Fruit fly (Drosophila melanogaster) whole organism, pupa: ENCODE data around the gene CG33263.

ENCODE experiments used
- CG13204 ChIP-seq: fragments of 200-800 bp; sonication (Bioruptor generic); optimal IDR thresholded peaks from 2 replicates; lab custom pipeline; 2018; ENCODE audit warnings: missing biosample characterization, mild to moderate bottlenecking, missing genetic modification characterization, moderate library complexity
- CG14655 ChIP-seq: fragments of 200-800 bp; sonication (Bioruptor generic); optimal IDR thresholded peaks from 3 replicates; lab custom pipeline; 2017; ENCODE audit warnings: mild to moderate bottlenecking, missing biosample characterization, missing genetic modification reagents, missing genetic modification characterization
- CG17806 ChIP-seq: fragments of 200-800 bp; sonication (Bioruptor generic); optimal IDR thresholded peaks from 2 replicates; lab custom pipeline; 2018; ENCODE audit warnings: missing biosample characterization, mild to moderate bottlenecking, missing genetic modification characterization, moderate library complexity
- CG34367 ChIP-seq: fragments of 200-800 bp; sonication (Bioruptor generic); optimal IDR thresholded peaks from 2 replicates; lab custom pipeline; 2018; ENCODE audit warnings: missing biosample characterization, mild to moderate bottlenecking, missing genetic modification characterization
- CG9948 ChIP-seq: fragments of 200-800 bp; sonication (Bioruptor generic); optimal IDR thresholded peaks from 2 replicates; lab custom pipeline; 2018; ENCODE audit warnings: missing biosample characterization, mild to moderate bottlenecking, missing genetic modification characterization, moderate library complexity
- EcR ChIP-seq: fragments of 200-800 bp; sonication (Bioruptor generic); optimal IDR thresholded peaks from 3 replicates; lab custom pipeline; 2019; ENCODE audit warnings: missing biosample characterization, missing genetic modification characterization, mild to moderate bottlenecking, moderate library complexity, missing genetic modification reagents
- Snoo ChIP-seq: fragments of 200-800 bp; sonication (Bioruptor generic); optimal IDR thresholded peaks from 3 replicates; lab custom pipeline; 2017; ENCODE audit warnings: missing biosample characterization, mild to moderate bottlenecking, missing genetic modification characterization, inconsistent platforms

DNA sequence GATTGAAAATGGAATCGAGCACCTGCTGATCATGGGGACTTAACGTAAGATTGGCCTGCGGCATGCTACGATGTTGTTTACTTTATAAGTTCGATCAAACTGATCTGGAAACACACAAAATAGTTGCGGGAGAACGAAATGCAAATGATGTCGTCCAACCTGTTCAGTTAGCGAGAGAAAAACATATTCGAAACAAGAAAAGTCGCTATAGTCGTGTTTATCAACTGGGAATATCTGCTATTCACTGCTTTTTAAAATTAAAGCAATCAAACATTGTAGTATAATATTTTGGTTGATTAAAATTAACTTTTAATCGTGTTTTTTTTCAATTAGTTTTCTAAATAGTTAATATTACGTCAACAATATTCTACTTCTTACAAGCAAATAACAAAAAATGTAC is 2.6 kb upstream of the CG33263 start, which contains the start of gene CG14105:
- TF ChIP-seq CG9948 (no peak), CG34367 (no peak), CG14655 (no peak), Snoo (no peak), EcR (GFP tag; lab: Kevin White, UChicago) (no peak), CG17806 (no peak), CG13204 (GFP tag; lab: Kevin White, UChicago) (no peak)
